Fruit fly (Drosophila melanogaster): ENCODE measurements around the gene Naa30B.
A peak's percentile ranks its signal among the peaks of the same experiment; 100 is the strongest.

Gene Naa30B

DNA sequence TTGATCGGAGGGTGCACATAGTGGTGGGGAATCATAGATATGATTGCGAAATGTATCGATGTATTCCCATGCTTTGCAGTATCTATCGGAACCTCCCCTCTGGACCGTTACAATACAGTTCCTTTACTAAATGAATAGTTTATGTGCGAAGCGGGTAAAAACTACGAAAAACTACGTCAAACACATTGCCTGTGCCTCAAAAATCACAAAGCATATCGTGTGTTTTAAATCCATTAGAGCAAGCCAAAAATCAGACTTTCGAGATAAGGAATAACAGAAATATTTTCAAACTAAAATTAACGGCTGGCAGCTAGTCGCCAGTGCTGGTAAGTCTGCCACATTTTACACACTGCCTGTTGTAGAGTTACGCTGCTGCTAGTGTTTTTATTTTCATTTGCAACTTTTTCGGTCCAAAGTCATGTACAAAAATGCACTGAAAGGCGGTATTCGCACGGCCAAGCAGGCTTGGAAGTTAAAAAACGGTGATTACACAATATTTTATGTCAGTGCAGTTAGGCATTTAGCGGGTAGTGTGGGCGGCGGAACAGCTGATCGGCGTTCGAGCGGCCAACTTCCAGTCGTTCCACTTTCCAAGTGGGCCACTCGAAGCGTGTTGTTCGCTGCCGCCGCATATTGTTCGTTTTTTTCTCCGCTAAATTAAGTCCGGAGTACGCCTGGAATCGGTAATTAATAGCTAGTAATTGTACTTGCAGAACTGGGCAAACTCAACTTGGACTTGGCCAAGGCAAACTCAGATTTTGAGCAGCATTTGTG lies 45.6 kb upstream of the Naa30B start (continued):
- peak; percentile 50 for TF ChIP-seq Bdp1 (GFP tag; optimal IDR thresholded peaks at IDR 0.05)
- no peak for TF ChIP-seq kay (GFP tag; optimal IDR thresholded peaks at IDR 0.05)
- TF ChIP-seq CoRest (tag; optimal IDR thresholded peaks at IDR 0.05) = peak; percentile 74
- no peak for TF ChIP-seq Eip74EF (GFP tag; optimal IDR thresholded peaks at IDR 0.05)
- no peak for TF ChIP-seq CG7745 (tag; optimal IDR thresholded peaks at IDR 0.05)
- no peak for TF ChIP-seq CG3281 (GFP tag; optimal IDR thresholded peaks at IDR 0.05)
- TF ChIP-seq CG4617 (GFP tag; optimal IDR thresholded peaks at IDR 0.05; ENCODE audit: borderline replicate concordance) = peak; percentile 52
- TF ChIP-seq klu (GFP tag; IDR thresholded peaks at IDR 0.05) = peak; percentile 55; the same call in 1 of the 2 replicates
- peak; percentile 56 for TF ChIP-seq Atf-2 (GFP tag; optimal IDR thresholded peaks at IDR 0.05)
- TF ChIP-seq hth (optimal IDR thresholded peaks at IDR 0.05) = no peak
- peak; percentile 73 for TF ChIP-seq CG12155 (GFP tag; optimal IDR thresholded peaks at IDR 0.05)
- TF ChIP-seq CG11247 (GFP tag; IDR thresholded peaks at IDR 0.05) = 0 out of 2 replicates have a peak, but pooled peaks have one; percentile 21
- peak; percentile 66 for TF ChIP-seq phol (tag; optimal IDR thresholded peaks at IDR 0.05)
- TF ChIP-seq chif (GFP tag; optimal IDR thresholded peaks at IDR 0.05) = peak; percentile 50 to 70
- no peak for TF ChIP-seq lov (optimal IDR thresholded peaks at IDR 0.05)
- no peak for TF ChIP-seq lov (GFP tag; IDR thresholded peaks at IDR 0.05)
- no peak for TF ChIP-seq Oaz (GFP tag; IDR thresholded peaks at IDR 0.05)
- no peak for TF ChIP-seq Poxn (GFP tag; IDR thresholded peaks at IDR 0.05)
- peak; percentile 5 for TF ChIP-seq exex (tag; optimal IDR thresholded peaks at IDR 0.05)
- peak; percentile 52 for TF ChIP-seq CHES-1-like (GFP tag; optimal IDR thresholded peaks at IDR 0.05)
- TF ChIP-seq Dll (GFP tag; IDR thresholded peaks at IDR 0.05; ENCODE audit: partially characterized antibody) = peak; percentile 81
- TF ChIP-seq HmgZ (tag; optimal IDR thresholded peaks at IDR 0.05) = peak; percentile 36
- no peak for TF ChIP-seq cas (GFP tag; IDR thresholded peaks at IDR 0.05)
- peak; percentile 15 for TF ChIP-seq ems (GFP tag; optimal IDR thresholded peaks at IDR 0.05)
- peak; percentile 35 for TF ChIP-seq CG12391 (tag; optimal IDR thresholded peaks at IDR 0.05)
- TF ChIP-seq seq (GFP tag; IDR thresholded peaks at IDR 0.05) = 0 out of 2 replicates have a peak, but pooled peaks have one; percentile 32
- peak; percentile 61 for TF ChIP-seq lab (GFP tag; optimal IDR thresholded peaks at IDR 0.05)
- no peak for TF ChIP-seq CG1792 (GFP tag; optimal IDR thresholded peaks at IDR 0.05)
- peak; percentile 56 for TF ChIP-seq row (GFP tag; IDR thresholded peaks at IDR 0.05)
- TF ChIP-seq Nf-YC (tag; optimal IDR thresholded peaks at IDR 0.05) = no peak
- peak; percentile 52 for TF ChIP-seq NfI (GFP tag; optimal IDR thresholded peaks at IDR 0.05)
- peak; percentile 79 for TF ChIP-seq zfh2 (GFP tag; optimal IDR thresholded peaks at IDR 0.05)
- no peak for TF ChIP-seq CG8359 (GFP tag; optimal IDR thresholded peaks at IDR 0.05; ENCODE audit: borderline replicate concordance)
- TF ChIP-seq E2f2 (GFP tag; IDR thresholded peaks at IDR 0.05) = peak; percentile 59
- TF ChIP-seq Meics (GFP tag; optimal IDR thresholded peaks at IDR 0.05) = no peak
- TF ChIP-seq nau (GFP tag; optimal IDR thresholded peaks at IDR 0.05) = no peak
- no peak for TF ChIP-seq Elba2 (GFP tag; optimal IDR thresholded peaks at IDR 0.05)
- 0 out of 2 replicates have a peak, but pooled peaks have one; percentile 41 for TF ChIP-seq CG32767 (GFP tag; IDR thresholded peaks at IDR 0.05)
- TF ChIP-seq CG8924 (tag; optimal IDR thresholded peaks at IDR 0.05) = no peak
- peak; percentile 62 for TF ChIP-seq CG9609 (GFP tag; optimal IDR thresholded peaks at IDR 0.05)
- TF ChIP-seq pzg (GFP tag; optimal IDR thresholded peaks at IDR 0.05) = peak; percentile 72
- TF ChIP-seq CG10979 (tag; optimal IDR thresholded peaks at IDR 0.05) = peak; percentile 17
- TF ChIP-seq Jarid2 (GFP tag; optimal IDR thresholded peaks at IDR 0.05) = no peak
- TF ChIP-seq CG32772 (GFP tag; IDR thresholded peaks at IDR 0.05) = 0 out of 2 replicates have a peak, but pooled peaks have one; percentile 43
- peak; percentile 24 for TF ChIP-seq CG1233 (GFP tag; optimal IDR thresholded peaks at IDR 0.05)
- TF ChIP-seq CG8478 (optimal IDR thresholded peaks at IDR 0.05) = no peak
- peak; percentile 51 for TF ChIP-seq CG3163 (GFP tag; optimal IDR thresholded peaks at IDR 0.05)
- TF ChIP-seq grn (GFP tag; optimal IDR thresholded peaks at IDR 0.05) = peak; percentile 46
- peak; percentile 95 for TF ChIP-seq sens (GFP tag)
- peak; percentile 48 for TF ChIP-seq Side (GFP tag; optimal IDR thresholded peaks at IDR 0.05)

Measured in whole organism, embryonic.